Fruit fly (Drosophila melanogaster) whole organism, adult: ENCODE measurements around the gene hoe1.

Experiments
- CG11617 ChIP-seq: fragments of 200-800 bp; sonication (Bioruptor generic); optimal IDR thresholded peaks from 2 replicates; lab custom pipeline; 2017; ENCODE audit warnings: mild to moderate bottlenecking, missing biosample characterization, missing genetic modification reagents, missing genetic modification characterization
- Crg-1 ChIP-seq: fragments of 200-800 bp; sonication (Bioruptor generic); optimal IDR thresholded peaks from 2 replicates; lab custom pipeline; 2016; ENCODE audit warnings: missing biosample characterization, missing genetic modification characterization
- kay ChIP-seq: fragments of 200-800 bp; sonication (Bioruptor generic); peaks from one replicate; lab custom pipeline; 2016; ENCODE audit warnings: missing biosample characterization, missing genetic modification characterization, borderline replicate concordance
- ovo ChIP-seq: fragments of 200-800 bp; sonication (Bioruptor generic); optimal IDR thresholded peaks from 2 replicates; lab custom pipeline; 2016; ENCODE audit warnings: missing biosample characterization, missing genetic modification characterization

- TF ChIP-seq kay (no peak), Crg-1 (GFP tag; lab: Kevin White, UChicago) (peak; percentile 99), CG11617 (GFP tag; lab: Kevin White, UChicago) (peak; percentile 99), ovo (GFP tag; lab: Kevin White, UChicago) (peak; percentile 99)
Measured at dm6 chr2L:4981278-4981966, 49.2 kb upstream of the hoe1 start, which contains the start of the genes CG8892 and CG34126.
